Fruit fly (Drosophila melanogaster) whole organism, embryonic: Measurements from ENCODE around the gene Cpr23B.

ENCODE experiments used
- Abd-B ChIP-seq: fragments of 200-800 bp; sonication (Bioruptor generic); optimal IDR thresholded peaks from 2 replicates; lab custom pipeline; 2018; ENCODE audit warnings: missing biosample characterization, mild to moderate bottlenecking, missing genetic modification characterization, moderate library complexity
- Antp ChIP-seq: fragments of 200-800 bp; sonication (Bioruptor generic); optimal IDR thresholded peaks from 3 replicates; lab custom pipeline; 2016; ENCODE audit warnings: missing biosample characterization, missing genetic modification characterization
- Bdp1 ChIP-seq: fragments of 200-800 bp; sonication (Bioruptor generic); optimal IDR thresholded peaks from 3 replicates; lab custom pipeline; 2016; ENCODE audit warnings: missing biosample characterization, missing genetic modification characterization
- Blimp-1 ChIP-seq: fragments of 200-800 bp; sonication (Bioruptor generic); optimal IDR thresholded peaks from 3 replicates; lab custom pipeline; 2018; ENCODE audit warnings: missing biosample characterization, missing genetic modification characterization, mild to moderate bottlenecking, moderate library complexity, missing genetic modification reagents
- CG10979 ChIP-seq: fragments of 200-800 bp; sonication (Bioruptor generic); optimal IDR thresholded peaks from 2 replicates; lab custom pipeline; 2018; ENCODE audit warnings: missing biosample characterization, mild to moderate bottlenecking, missing genetic modification characterization, moderate library complexity
- CG13123 ChIP-seq: fragments of 200-800 bp; sonication (Bioruptor generic); optimal IDR thresholded peaks from 2 replicates; lab custom pipeline; 2016; ENCODE audit warnings: missing biosample characterization, missing genetic modification characterization
- CG15479 ChIP-seq: fragments of 200-800 bp; sonication (Bioruptor generic); optimal IDR thresholded peaks from 3 replicates; lab custom pipeline; 2019; ENCODE audit warnings: missing biosample characterization, mild to moderate bottlenecking, missing genetic modification characterization, moderate library complexity
- CG17568 ChIP-seq: fragments of 200-800 bp; sonication (Bioruptor generic); optimal IDR thresholded peaks from 2 replicates; lab custom pipeline; 2018; ENCODE audit warnings: missing biosample characterization, mild to moderate bottlenecking, missing genetic modification characterization, moderate library complexity
- CG18599 ChIP-seq: fragments of 200-800 bp; sonication (Bioruptor generic); optimal IDR thresholded peaks from 3 replicates; lab custom pipeline; 2017; ENCODE audit warnings: missing biosample characterization, missing genetic modification characterization, mild to moderate bottlenecking, moderate library complexity, missing genetic modification reagents
- CG30020 ChIP-seq: fragments of 200-800 bp; optimal IDR thresholded peaks from 2 replicates; lab custom pipeline; 2019; ENCODE audit warnings: missing biosample characterization, mild to moderate bottlenecking, missing genetic modification characterization, moderate library complexity
- CG31365 ChIP-seq: fragments of 200-800 bp; sonication (Bioruptor generic); optimal IDR thresholded peaks from 2 replicates; lab custom pipeline; 2018; ENCODE audit warnings: missing biosample characterization, mild to moderate bottlenecking, missing genetic modification characterization
- CG31441 ChIP-seq: fragments of 200-800 bp; sonication (Bioruptor generic); IDR thresholded peaks from 2 replicates; pipeline ENCODE4 v1.3.6; 2022; ENCODE audit warnings: missing biosample characterization, missing genetic modification characterization
- CG3281 ChIP-seq: fragments of 200-800 bp; sonication (Bioruptor generic); optimal IDR thresholded peaks from 3 replicates; lab custom pipeline; 2017; ENCODE audit warnings: missing biosample characterization, mild to moderate bottlenecking, missing genetic modification characterization
- CG3407 ChIP-seq: fragments of 200-800 bp; sonication (Bioruptor generic); optimal IDR thresholded peaks from 2 replicates; lab custom pipeline; 2018; ENCODE audit warnings: missing biosample characterization, mild to moderate bottlenecking, missing genetic modification characterization
- CG4328 ChIP-seq: fragments of 200-800 bp; sonication (Bioruptor generic); optimal IDR thresholded peaks from 3 replicates; lab custom pipeline; 2017; ENCODE audit warnings: missing biosample characterization, missing genetic modification reagents, missing genetic modification characterization
- CG43689 ChIP-seq: fragments of 200-800 bp; sonication (Bioruptor generic); IDR thresholded peaks from 2 replicates; pipeline ENCODE4 v1.3.6; 2022; ENCODE audit warnings: missing biosample characterization, missing genetic modification characterization
- CG6272 ChIP-seq: fragments of 200-800 bp; sonication (Bioruptor generic); IDR thresholded peaks from 2 replicates; pipeline ENCODE4 v1.3.6; 2022; ENCODE audit warnings: missing biosample characterization, missing genetic modification characterization
- CG6791 ChIP-seq: fragments of 200-800 bp; sonication (Bioruptor generic); IDR thresholded peaks from 3 replicates; pipeline ENCODE4 v1.3.6; 2022; ENCODE audit warnings: missing biosample characterization, missing genetic modification characterization; ENCODE audit not compliant: partially characterized antibody
- CG8478 ChIP-seq: fragments of >200 bp; optimal IDR thresholded peaks from 2 replicates; lab custom pipeline; 2018
- CG9437 ChIP-seq: fragments of 200-800 bp; sonication (Bioruptor generic); optimal IDR thresholded peaks from 2 replicates; lab custom pipeline; 2018; ENCODE audit warnings: missing biosample characterization, mild to moderate bottlenecking, missing genetic modification characterization
- CG9609 ChIP-seq: fragments of 200-800 bp; sonication (Bioruptor generic); optimal IDR thresholded peaks from 3 replicates; lab custom pipeline; 2016; ENCODE audit warnings: missing biosample characterization, missing genetic modification characterization
- CHES-1-like ChIP-seq: fragments of 200-800 bp; sonication (Bioruptor generic); optimal IDR thresholded peaks from 2 replicates; lab custom pipeline; 2016; ENCODE audit warnings: missing biosample characterization, missing genetic modification characterization
- Elba2 ChIP-seq: fragments of 200-800 bp; sonication (Bioruptor generic); optimal IDR thresholded peaks from 3 replicates; lab custom pipeline; 2016; ENCODE audit warnings: missing biosample characterization, missing genetic modification characterization
- Lpt ChIP-seq: fragments of >200 bp; optimal IDR thresholded peaks from 2 replicates; lab custom pipeline; 2018; ENCODE audit warnings: missing biosample characterization, missing genetic modification characterization
- Mes4 ChIP-seq: fragments of 200-800 bp; sonication (Bioruptor generic); optimal IDR thresholded peaks from 2 replicates; lab custom pipeline; 2016; ENCODE audit warnings: missing biosample characterization, missing genetic modification characterization
- Mrtf ChIP-seq: fragments of 200-800 bp; sonication (Bioruptor generic); IDR thresholded peaks from 3 replicates; pipeline ENCODE4 v1.3.6; 2022; ENCODE audit warnings: missing biosample characterization, missing genetic modification characterization
- Myb ChIP-seq: fragments of 200-800 bp; sonication (Bioruptor generic); optimal IDR thresholded peaks from 2 replicates; lab custom pipeline; 2016; ENCODE audit warnings: missing biosample characterization, missing genetic modification characterization
- Sry-β ChIP-seq: fragments of 200-800 bp; sonication (Bioruptor generic); optimal IDR thresholded peaks from 2 replicates; lab custom pipeline; 2018; ENCODE audit warnings: missing biosample characterization, mild to moderate bottlenecking, missing genetic modification characterization, moderate library complexity
- TFAM ChIP-seq: fragments of 200-800 bp; sonication (Bioruptor generic); optimal IDR thresholded peaks from 2 replicates; lab custom pipeline; 2017; ENCODE audit warnings: missing biosample characterization, missing genetic modification characterization, inconsistent platforms
- Taf1 ChIP-seq: fragments of 200-800 bp; sonication (Bioruptor generic); IDR thresholded peaks from 2 replicates; pipeline ENCODE4 v1.3.6; 2022; ENCODE audit warnings: missing biosample characterization, missing genetic modification characterization
- ab ChIP-seq: fragments of 200-800 bp; sonication (Bioruptor generic); optimal IDR thresholded peaks from 2 replicates; lab custom pipeline; 2016; ENCODE audit warnings: missing biosample characterization, missing genetic modification characterization
- bab2 ChIP-seq: fragments of 200-800 bp; sonication (Bioruptor generic); optimal IDR thresholded peaks from 2 replicates; lab custom pipeline; 2016; ENCODE audit warnings: missing biosample characterization, missing genetic modification characterization
- bsh ChIP-seq, 2 experiments: fragments of 200-800 bp; sonication (Bioruptor generic); optimal IDR thresholded peaks; 2 replicates each; lab custom pipeline; 2017 to 2018; ENCODE audit warnings: mild to moderate bottlenecking in 2 of 2, missing biosample characterization in 2 of 2, missing genetic modification characterization in 2 of 2, moderate library complexity in 1 of 2
- dmrt11E ChIP-seq: fragments of 200-800 bp; sonication (Bioruptor generic); optimal IDR thresholded peaks from 3 replicates; lab custom pipeline; 2018; ENCODE audit warnings: missing biosample characterization, mild to moderate bottlenecking, missing genetic modification characterization, moderate library complexity
- esg ChIP-seq: fragments of 200-800 bp; sonication (Bioruptor generic); conservative IDR thresholded peaks from 2 replicates; pipeline ENCODE4 v1.3.6; 2022; ENCODE audit warnings: missing biosample characterization, missing genetic modification characterization
- fd3F ChIP-seq: fragments of 200-800 bp; sonication (Bioruptor generic); optimal IDR thresholded peaks from 2 replicates; lab custom pipeline; 2018; ENCODE audit warnings: missing biosample characterization, mild to moderate bottlenecking, missing genetic modification characterization, moderate library complexity
- fd96Cb ChIP-seq: fragments of 200-800 bp; sonication (Bioruptor generic); optimal IDR thresholded peaks from 2 replicates; lab custom pipeline; 2018; ENCODE audit warnings: missing biosample characterization, mild to moderate bottlenecking, missing genetic modification characterization, moderate library complexity
- her ChIP-seq: fragments of 200-800 bp; sonication (Bioruptor generic); optimal IDR thresholded peaks from 2 replicates; lab custom pipeline; 2016; ENCODE audit warnings: missing biosample characterization, missing genetic modification characterization
- jumu ChIP-seq: fragments of 200-800 bp; sonication (Bioruptor generic); optimal IDR thresholded peaks from 3 replicates; lab custom pipeline; 2016; ENCODE audit warnings: missing biosample characterization, missing genetic modification characterization
- lilli ChIP-seq: fragments of 200-800 bp; sonication (Bioruptor generic); optimal IDR thresholded peaks from 3 replicates; lab custom pipeline; 2016; ENCODE audit warnings: missing biosample characterization, missing genetic modification characterization
- lmd ChIP-seq: fragments of 200-800 bp; sonication (Bioruptor generic); IDR thresholded peaks from 2 replicates; pipeline ENCODE4 v1.3.6; 2022; ENCODE audit warnings: missing biosample characterization, missing genetic modification characterization
- nerfin-2 ChIP-seq: fragments of 200-800 bp; sonication (Bioruptor generic); IDR thresholded peaks from 2 replicates; pipeline ENCODE4 v1.3.6; 2022; ENCODE audit warnings: missing biosample characterization, missing genetic modification characterization; ENCODE audit not compliant: partially characterized antibody
- oc ChIP-seq: fragments of 200-800 bp; sonication (Bioruptor generic); optimal IDR thresholded peaks from 2 replicates; lab custom pipeline; 2018; ENCODE audit warnings: missing biosample characterization, mild to moderate bottlenecking, missing genetic modification characterization, moderate library complexity
- rib ChIP-seq: fragments of 200-800 bp; sonication (Bioruptor generic); IDR thresholded peaks from 2 replicates; pipeline ENCODE4 v1.3.6; 2022; ENCODE audit warnings: missing biosample characterization, missing genetic modification characterization
- sim ChIP-seq: fragments of 200-800 bp; sonication (Bioruptor generic); IDR thresholded peaks from 2 replicates; pipeline ENCODE4 v1.3.6; 2022; ENCODE audit warnings: missing biosample characterization, missing genetic modification characterization
- sug ChIP-seq: fragments of 200-800 bp; optimal IDR thresholded peaks from 2 replicates; lab custom pipeline; 2019; ENCODE audit warnings: missing biosample characterization, mild to moderate bottlenecking, missing genetic modification characterization, moderate library complexity
- ttk ChIP-seq: fragments of 200-800 bp; sonication (Bioruptor generic); IDR thresholded peaks from 2 replicates; pipeline ENCODE4 v2.1.2; 2022; ENCODE audit warnings: missing biosample characterization, missing genetic modification characterization
- tx ChIP-seq: fragments of 200-800 bp; sonication (Bioruptor generic); optimal IDR thresholded peaks from 2 replicates; lab custom pipeline; 2016; ENCODE audit warnings: missing biosample characterization, missing genetic modification characterization
- unpg ChIP-seq: fragments of 200-800 bp; sonication (Bioruptor generic); optimal IDR thresholded peaks from 3 replicates; lab custom pipeline; 2018; ENCODE audit warnings: missing biosample characterization, mild to moderate bottlenecking, missing genetic modification characterization, moderate library complexity
- z ChIP-seq: fragments of 200-800 bp; sonication (Bioruptor generic); IDR thresholded peaks from 3 replicates; pipeline ENCODE4 v1.3.6; 2022; ENCODE audit warnings: missing biosample characterization, missing genetic modification characterization

The Cpr23B gene

DNA sequence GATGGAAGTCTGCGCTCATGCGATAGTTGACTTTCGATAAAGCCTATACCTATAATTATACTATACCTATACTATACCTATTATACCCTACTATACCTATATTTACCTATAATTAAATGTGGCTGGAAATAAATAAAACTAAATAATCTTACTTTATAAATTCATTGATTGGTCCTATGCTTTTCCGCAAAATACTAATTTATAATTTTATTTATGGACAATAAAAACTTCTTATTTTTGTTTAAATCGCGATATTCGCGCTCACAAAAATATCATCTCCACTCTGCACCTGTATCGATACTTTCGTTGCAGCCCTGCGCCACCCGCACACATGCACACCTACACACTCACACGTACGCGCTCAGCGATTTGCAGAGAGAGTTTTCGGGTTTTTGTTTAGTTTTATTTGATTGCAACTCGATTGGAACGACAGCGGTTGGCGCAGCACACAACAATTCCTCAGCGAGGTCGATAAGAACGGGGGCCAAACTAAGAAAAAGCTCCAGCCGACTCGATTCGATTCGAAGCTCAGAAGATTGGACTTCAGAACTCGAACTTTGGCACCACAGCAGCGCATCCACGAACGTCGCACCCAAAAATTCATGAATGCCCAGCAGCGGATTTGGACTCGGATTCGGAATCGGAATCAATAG lies 36.5 kb downstream of the Cpr23B start, which contains the start of gene CG8814 (continued):
- TF ChIP-seq Blimp-1 (peak; percentile 27), lmd (GFP tag; lab: Robert Waterston, UW) (peak; percentile 57; the same call in 1 of the 2 replicates), nerfin-2 (GFP tag; lab: Robert Waterston, UW) (no peak), CG30020 (tag; lab: Kevin White, UChicago) (peak; percentile 74), CG31441 (GFP tag; lab: Robert Waterston, UW) (peak; percentile 75; the same call in 1 of the 2 replicates), z (GFP tag; lab: Robert Waterston, UW) (no peak), Bdp1 (GFP tag; lab: Kevin White, UChicago) (no peak), CHES-1-like (GFP tag; lab: Kevin White, UChicago) (no peak), CG43689 (GFP tag; lab: Robert Waterston, UW) (no peak), Mrtf (GFP tag; lab: Robert Waterston, UW) (0 out of 3 replicates have a peak, but pooled peaks have one; percentile 58), Elba2 (GFP tag; lab: Kevin White, UChicago) (no peak), Mes4 (GFP tag; lab: Kevin White, UChicago) (no peak), sim (no peak), fd96Cb (tag; lab: Kevin White, UChicago) (peak; percentile 25), CG18599 (GFP tag; lab: Kevin White, UChicago) (peak; percentile 74), Lpt (GFP tag; lab: Kevin White, UChicago) (no peak), CG15479 (GFP tag; lab: Kevin White, UChicago) (no peak), bab2 (GFP tag; lab: Kevin White, UChicago) (peak; percentile 26), CG9437 (GFP tag; lab: Kevin White, UChicago) (peak; percentile 64), TFAM (no peak), Sry-β (GFP tag; lab: Kevin White, UChicago) (no peak), jumu (GFP tag; lab: Kevin White, UChicago) (peak; percentile 43), CG6791 (peak; percentile 75; the same call in 2 of the 3 replicates), Antp (peak; percentile 36), CG13123 (GFP tag; lab: Kevin White, UChicago) (peak; percentile 37), her (GFP tag; lab: Kevin White, UChicago) (peak; percentile 21), esg (peak; percentile 62), oc (no peak), Taf1 (GFP tag; lab: Robert Waterston, UW) (no peak), Myb (GFP tag; lab: Kevin White, UChicago) (no peak), sug (tag; lab: Kevin White, UChicago) (peak; percentile 83), dmrt11E (tag; lab: Kevin White, UChicago) (peak; percentile 51), CG8478 (lab: Kevin White, UChicago) (peak; percentile 87), CG3407 (peak; percentile 23), lilli (peak; percentile 92), rib (GFP tag; lab: Robert Waterston, UW) (0 out of 2 replicates have a peak, but pooled peaks have one; percentile 7), ttk (no peak), CG17568 (GFP tag; lab: Kevin White, UChicago) (no peak), fd3F (peak; percentile 51), CG10979 (tag; lab: Kevin White, UChicago) (peak; percentile 46), unpg (GFP tag; lab: Kevin White, UChicago) (peak; percentile 13), CG31365 (no peak), tx (no peak), bsh (GFP tag; optimal IDR thresholded peaks at IDR 0.05; lab: Kevin White, UChicago) (peak; percentile 26 to 83), Abd-B (GFP tag; lab: Kevin White, UChicago) (peak; percentile 66), CG3281 (GFP tag; lab: Kevin White, UChicago) (peak; percentile 58), CG4328 (peak; percentile 53), ab (GFP tag; lab: Kevin White, UChicago) (no peak), CG6272 (GFP tag; lab: Robert Waterston, UW) (peak; percentile 75), CG9609 (peak; percentile 38)
